Worm (Caenorhabditis elegans): ENCODE results near the gene C18H7.12.

DNA sequence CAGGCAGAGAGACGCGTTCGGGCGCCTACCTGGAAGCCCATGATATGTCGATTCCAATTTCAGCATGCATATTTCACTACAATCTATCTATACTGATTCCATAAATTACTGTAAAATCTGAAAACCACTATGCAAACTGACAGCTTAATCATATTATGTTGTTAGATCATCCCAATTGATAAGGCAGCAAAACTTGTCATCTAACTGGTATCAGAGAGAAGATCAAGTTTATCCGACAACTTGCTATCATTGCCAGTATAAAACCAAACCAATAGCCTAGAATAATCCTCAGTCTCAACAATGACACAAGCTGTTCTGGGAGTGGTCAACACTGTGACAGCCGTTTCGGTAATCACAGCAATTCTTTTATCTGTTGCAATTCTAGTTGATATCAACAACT, 16.5 kb upstream of the C18H7.12 start, which contains the start of gene col-102:
- no peak for TF ChIP-seq cog-1 (tag; optimal IDR thresholded peaks at IDR 0.05)
- TF ChIP-seq ztf-29 (GFP tag; IDR thresholded peaks at IDR 0.05) = no peak
- TF ChIP-seq flt-1 (GFP tag; IDR thresholded peaks at IDR 0.05) = no peak
- TF ChIP-seq ztf-23 (GFP tag; IDR thresholded peaks at IDR 0.05) = no peak
- no peak for TF ChIP-seq tab-1 (GFP tag; IDR thresholded peaks at IDR 0.05)
- TF ChIP-seq klf-2 (GFP tag; conservative IDR thresholded peaks at IDR 0.05) = no peak

Data from whole organism, midembryonic.